Worm (Caenorhabditis elegans) whole organism, L3 larva: ENCODE results near the gene C18A11.4.

ENCODE experiments used
- R02D3.7 ChIP-seq: fragments of 150-350 bp; optimal IDR thresholded peaks from 2 replicates; lab custom pipeline; 2014; ENCODE audit warnings: missing biosample characterization, missing genetic modification characterization
- aly-2 ChIP-seq: fragments of 150-350 bp; optimal IDR thresholded peaks from 2 replicates; lab custom pipeline; 2014; ENCODE audit warnings: missing biosample characterization, missing genetic modification characterization
- ceh-28 ChIP-seq: fragments of 150-350 bp; optimal IDR thresholded peaks from 2 replicates; lab custom pipeline; 2014; ENCODE audit warnings: missing biosample characterization, missing genetic modification reagents, missing genetic modification characterization
- ceh-82 ChIP-seq: fragments of 150-350 bp; optimal IDR thresholded peaks from 2 replicates; lab custom pipeline; 2014; ENCODE audit warnings: missing biosample characterization, missing genetic modification characterization
- ceh-9 ChIP-seq: sonication (generic microtip); optimal IDR thresholded peaks from 2 replicates; lab custom pipeline; 2018; ENCODE audit warnings: missing biosample characterization, missing genetic modification characterization
- egl-27 ChIP-seq: sonication (generic microtip); optimal IDR thresholded peaks from 4 replicates; lab custom pipeline; 2017; ENCODE audit warnings: missing biosample characterization, missing genetic modification reagents, missing genetic modification characterization
- elt-1 ChIP-seq: fragments of 150-350 bp; optimal IDR thresholded peaks from 2 replicates; lab custom pipeline; 2014; ENCODE audit warnings: missing biosample characterization, missing genetic modification characterization
- elt-2 ChIP-seq: sonication (generic microtip); optimal IDR thresholded peaks from 2 replicates; lab custom pipeline; 2016; ENCODE audit warnings: missing genetic modification reagents, mild to moderate bottlenecking, missing genetic modification characterization, missing compliant biosample characterization
- elt-3 ChIP-seq, 3 experiments: fragments of 150-350 bp in 1 of 3; sonication (generic microtip) in 2 of 3; optimal IDR thresholded peaks; 2 replicates in 2 of 3; 4 replicates in 1 of 3; lab custom pipeline; 2014 to 2017; ENCODE audit warnings: missing biosample characterization in 3 of 3, missing genetic modification characterization in 3 of 3
- eor-1 ChIP-seq, 2 experiments: fragments of 150-350 bp; optimal IDR thresholded peaks; 2 replicates each; lab custom pipeline; 2014 to 2018; ENCODE audit warnings: missing biosample characterization in 2 of 2, missing genetic modification characterization in 2 of 2
- fkh-2 ChIP-seq: fragments of 150-350 bp; optimal IDR thresholded peaks from 2 replicates; lab custom pipeline; 2014; ENCODE audit warnings: missing biosample characterization, missing genetic modification reagents, missing genetic modification characterization
- fos-1 ChIP-seq: fragments of 150-350 bp; optimal IDR thresholded peaks from 2 replicates; lab custom pipeline; 2014; ENCODE audit warnings: missing biosample characterization, missing genetic modification characterization
- hmg-11 ChIP-seq: sonication (generic microtip); optimal IDR thresholded peaks from 2 replicates; lab custom pipeline; 2016; ENCODE audit warnings: missing genetic modification characterization, missing compliant biosample characterization
- jun-1 ChIP-seq: fragments of 150-350 bp; optimal IDR thresholded peaks from 2 replicates; lab custom pipeline; 2014; ENCODE audit warnings: missing biosample characterization, missing genetic modification reagents, missing genetic modification characterization
- lin-15B ChIP-seq: fragments of 150-350 bp; optimal IDR thresholded peaks from 2 replicates; lab custom pipeline; 2014; ENCODE audit warnings: missing biosample characterization, missing genetic modification characterization
- lin-39 ChIP-seq: fragments of 150-350 bp; optimal IDR thresholded peaks from 2 replicates; lab custom pipeline; 2018; ENCODE audit warnings: missing biosample characterization, missing genetic modification reagents, missing genetic modification characterization
- lsy-12 ChIP-seq: sonication (generic microtip); optimal IDR thresholded peaks from 2 replicates; lab custom pipeline; 2016; ENCODE audit warnings: mild to moderate bottlenecking, missing genetic modification characterization, missing compliant biosample characterization
- nfya-1 ChIP-seq: sonication (generic microtip); optimal IDR thresholded peaks from 2 replicates; lab custom pipeline; 2017; ENCODE audit warnings: missing genetic modification characterization, mild to moderate bottlenecking, missing compliant biosample characterization, antibody characterized with exemption, moderate library complexity; ENCODE audit not compliant: insufficient read depth
- nhr-11 ChIP-seq: fragments of 150-350 bp; optimal IDR thresholded peaks from 2 replicates; lab custom pipeline; 2014; ENCODE audit warnings: missing biosample characterization, missing genetic modification characterization
- nhr-12 ChIP-seq: fragments of 150-350 bp; optimal IDR thresholded peaks from 2 replicates; lab custom pipeline; 2014; ENCODE audit warnings: missing biosample characterization, missing genetic modification characterization
- nhr-23 ChIP-seq: fragments of 150-350 bp; optimal IDR thresholded peaks from 2 replicates; lab custom pipeline; 2014; ENCODE audit warnings: missing biosample characterization, missing genetic modification reagents, missing genetic modification characterization
- nhr-237 ChIP-seq: fragments of 150-350 bp; optimal IDR thresholded peaks from 2 replicates; lab custom pipeline; 2014; ENCODE audit warnings: missing biosample characterization, missing genetic modification characterization
- nhr-25 ChIP-seq: sonication (generic microtip); optimal IDR thresholded peaks from 2 replicates; lab custom pipeline; 2017; ENCODE audit warnings: missing biosample characterization, missing genetic modification characterization
- nhr-43 ChIP-seq: sonication (generic microtip); optimal IDR thresholded peaks from 2 replicates; lab custom pipeline; 2016; ENCODE audit warnings: mild to moderate bottlenecking, missing genetic modification characterization, missing compliant biosample characterization; ENCODE audit not compliant: poor library complexity, severe bottlenecking
- nhr-67 ChIP-seq: fragments of 150-350 bp; optimal IDR thresholded peaks from 2 replicates; lab custom pipeline; 2014; ENCODE audit warnings: missing biosample characterization, missing genetic modification characterization
- nhr-76 ChIP-seq: fragments of 150-350 bp; sonication (generic microtip); optimal IDR thresholded peaks from 5 replicates; lab custom pipeline; 2014; ENCODE audit warnings: missing biosample characterization, missing genetic modification characterization
- nhr-77 ChIP-seq: fragments of 150-350 bp; optimal IDR thresholded peaks from 2 replicates; lab custom pipeline; 2014; ENCODE audit warnings: missing biosample characterization, missing genetic modification characterization
- pha-4 ChIP-seq: fragments of 150-350 bp; optimal IDR thresholded peaks from 2 replicates; lab custom pipeline; 2014; ENCODE audit warnings: missing biosample characterization, missing genetic modification reagents, missing genetic modification characterization
- pqm-1 ChIP-seq: fragments of 150-350 bp; optimal IDR thresholded peaks from 2 replicates; lab custom pipeline; 2017; ENCODE audit warnings: missing biosample characterization, missing genetic modification characterization, inconsistent platforms
- sea-2 ChIP-seq: fragments of 150-350 bp; sonication (generic microtip); optimal IDR thresholded peaks from 4 replicates; lab custom pipeline; 2014; ENCODE audit warnings: missing biosample characterization, missing genetic modification reagents, missing genetic modification characterization
- skn-1 ChIP-seq: fragments of 150-350 bp; optimal IDR thresholded peaks from 2 replicates; lab custom pipeline; 2014; ENCODE audit warnings: missing biosample characterization, missing genetic modification characterization
- snpc-4 ChIP-seq: fragments of 150-350 bp; optimal IDR thresholded peaks from 2 replicates; lab custom pipeline; 2014; ENCODE audit warnings: missing biosample characterization, missing genetic modification characterization
- tbx-2 ChIP-seq: sonication (generic microtip); optimal IDR thresholded peaks from 2 replicates; lab custom pipeline; 2016; ENCODE audit warnings: mild to moderate bottlenecking, missing genetic modification characterization, missing compliant biosample characterization
- unc-39 ChIP-seq: sonication (generic microtip); optimal IDR thresholded peaks from 4 replicates; lab custom pipeline; 2017; ENCODE audit warnings: missing biosample characterization, missing genetic modification characterization
- unc-62 ChIP-seq: fragments of 150-350 bp; sonication (generic microtip); optimal IDR thresholded peaks from 4 replicates; lab custom pipeline; 2014; ENCODE audit warnings: missing biosample characterization, missing genetic modification reagents, missing genetic modification characterization
- zag-1 ChIP-seq: fragments of 150-350 bp; optimal IDR thresholded peaks from 2 replicates; lab custom pipeline; 2014; ENCODE audit warnings: missing biosample characterization, missing genetic modification characterization
- ztf-11 ChIP-seq: fragments of 150-350 bp; optimal IDR thresholded peaks from 2 replicates; lab custom pipeline; 2014; ENCODE audit warnings: missing biosample characterization, missing genetic modification characterization
- ztf-4 ChIP-seq: fragments of 150-350 bp; optimal IDR thresholded peaks from 2 replicates; lab custom pipeline; 2014; ENCODE audit warnings: missing biosample characterization, missing genetic modification characterization

The C18A11.4 gene

ce11 chrX:8045152-8045551 is at the start of gene C18A11.4:
C18A11.4 (plus strand) TSS chrX:8045518.
- TF ChIP-seq elt-2 (tag; lab: Kevin White, UChicago), result no peak
- TF ChIP-seq skn-1 (tag; lab: Kevin White, UChicago), result no peak
- no peak for TF ChIP-seq elt-3 (tag; optimal IDR thresholded peaks at IDR 0.05; lab: Kevin White, UChicago)
- peak; percentile 10 for TF ChIP-seq nhr-23

DNA sequence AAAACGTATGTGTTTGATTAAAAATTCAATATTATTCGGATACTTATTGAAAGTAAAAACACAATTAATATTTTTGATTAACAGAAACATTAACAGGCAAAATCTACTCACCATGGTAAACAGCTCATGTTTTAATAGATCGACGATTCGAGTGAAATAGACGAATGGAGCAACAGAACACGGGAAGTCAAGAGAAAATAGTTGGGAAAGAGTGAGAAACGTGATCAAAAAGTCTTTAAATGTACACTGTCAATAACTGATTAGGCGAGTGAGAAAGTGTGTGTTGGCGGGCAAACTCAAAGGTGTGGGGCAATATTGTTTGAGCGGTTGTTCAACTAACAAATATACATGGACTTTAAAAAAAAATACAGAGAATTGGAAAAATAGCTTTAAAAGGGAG is 47.4 kb upstream of the C18A11.4 start, which contains the start of gene sdpn-1:
Gene sdpn-1 (minus strand): TSS at position 262 of the 400 bp plus-strand sequence.
- TF ChIP-seq pha-4 (tag; lab: Kevin White, UChicago), result peak; percentile 72
- peak; percentile 33 for TF ChIP-seq pqm-1
- no peak for TF ChIP-seq nhr-237 (tag; lab: Kevin White, UChicago)
- TF ChIP-seq elt-2 (tag; lab: Kevin White, UChicago), result peak; percentile 44

DNA sequence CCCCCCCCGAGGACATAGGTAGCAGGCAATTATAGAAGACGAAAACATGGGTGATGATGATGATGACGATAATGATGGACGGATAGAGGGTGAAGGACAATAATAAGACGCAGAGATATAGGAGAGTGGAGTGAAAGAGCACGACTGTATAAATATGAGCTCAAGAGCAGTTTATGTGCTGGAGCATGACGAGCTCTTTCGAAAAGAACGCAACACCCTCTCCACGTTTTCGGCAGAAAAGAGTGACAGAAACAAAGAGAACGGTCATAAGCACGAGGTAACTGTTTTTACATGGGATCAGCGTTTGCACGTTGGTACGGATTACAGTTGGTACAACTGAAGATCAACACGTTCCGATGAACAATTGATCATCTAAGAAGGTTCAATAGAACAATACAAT is 46.4 kb upstream of the C18A11.4 start:
- TF ChIP-seq nhr-67, result no peak
- no peak for TF ChIP-seq unc-62 (GFP tag; lab: Kevin White, UChicago)
- TF ChIP-seq nhr-12, result no peak
- no peak for TF ChIP-seq hmg-11
- TF ChIP-seq nhr-77 (tag; lab: Kevin White, UChicago), result no peak

DNA sequence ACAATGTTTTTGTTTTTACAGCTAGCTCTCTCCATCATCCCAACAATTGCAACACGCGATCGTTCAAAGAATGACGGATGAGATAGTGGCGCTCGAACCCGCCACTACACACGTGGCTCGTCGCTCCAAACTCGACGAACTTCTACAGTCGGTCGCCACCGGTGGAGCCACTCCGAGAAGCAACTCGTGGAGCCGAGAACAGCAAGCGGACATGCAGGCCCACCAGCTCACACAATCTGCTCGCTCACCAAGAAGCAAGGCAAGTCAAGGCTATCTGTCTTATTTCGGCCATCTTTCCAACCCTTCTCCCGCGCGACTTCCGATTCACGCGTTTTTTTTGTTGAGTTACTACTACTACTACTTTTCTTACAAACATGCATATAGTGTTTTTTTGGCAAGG is 41.7 kb upstream of the C18A11.4 start, which contains the start of the genes F45E1.1 and F45E1.2:
Gene F45E1.1 (plus strand): TSS at position 20 of the 400 bp plus-strand sequence.
Gene F45E1.2 (plus strand): TSS at position 71 of the 400 bp plus-strand sequence.
- TF ChIP-seq pha-4 (tag; lab: Kevin White, UChicago), result no peak
- TF ChIP-seq lin-39, result peak; percentile 67
- no peak for TF ChIP-seq ceh-82 (tag; lab: Kevin White, UChicago)

- no peak for TF ChIP-seq nhr-12
- no peak for TF ChIP-seq ceh-28 (tag; lab: Kevin White, UChicago)
- TF ChIP-seq pqm-1, result no peak
- TF ChIP-seq ztf-11, result no peak
- no peak for TF ChIP-seq fos-1 (tag; lab: Kevin White, UChicago)
- no peak for TF ChIP-seq eor-1 (tag; optimal IDR thresholded peaks at IDR 0.05; lab: Kevin White, UChicago)
- TF ChIP-seq pha-4 (tag; lab: Kevin White, UChicago), result no peak
- no peak for TF ChIP-seq sea-2 (GFP tag; lab: Kevin White, UChicago)
- TF ChIP-seq elt-2 (tag; lab: Kevin White, UChicago), result no peak
- no peak for TF ChIP-seq nhr-25 (tag; lab: Kevin White, UChicago)
- TF ChIP-seq zag-1 (tag; lab: Kevin White, UChicago), result no peak
- no peak for TF ChIP-seq nhr-77 (tag; lab: Kevin White, UChicago)
- TF ChIP-seq nhr-11 (tag; lab: Kevin White, UChicago), result no peak
- no peak for TF ChIP-seq lin-15B (tag; lab: Kevin White, UChicago)
- no peak for TF ChIP-seq lin-39
- TF ChIP-seq nhr-76, result no peak
- TF ChIP-seq ztf-4 (tag; lab: Kevin White, UChicago), result no peak
- TF ChIP-seq lsy-12 (tag; lab: Kevin White, UChicago), result no peak
- TF ChIP-seq, all 47 proteins: peak for 0
These were observed 40.5 kb upstream of the C18A11.4 start for ce11 chrX:8004845-8005244.

- TF ChIP-seq nhr-23 (no peak), fkh-2 (tag; lab: Kevin White, UChicago) (no peak), nhr-67 (no peak), nhr-76 (no peak), R02D3.7 (tag; lab: Kevin White, UChicago) (no peak), egl-27 (tag; lab: Kevin White, UChicago) (no peak), ceh-9 (tag; lab: Kevin White, UChicago) (no peak), tbx-2 (tag; lab: Kevin White, UChicago) (no peak), unc-39 (tag; lab: Kevin White, UChicago) (no peak), nhr-77 (tag; lab: Kevin White, UChicago) (no peak), jun-1 (tag; lab: Kevin White, UChicago) (no peak), aly-2 (tag; lab: Kevin White, UChicago) (no peak), elt-3 (tag; optimal IDR thresholded peaks at IDR 0.05; lab: Kevin White, UChicago) (no peak), pqm-1 (no peak), nfya-1 (tag; lab: Kevin White, UChicago) (no peak), elt-1 (no peak), nhr-43 (tag; lab: Kevin White, UChicago) (no peak), lsy-12 (tag; lab: Kevin White, UChicago) (no peak), snpc-4 (no peak)
- TF ChIP-seq, all 47 proteins: peak for 0
These were observed 39.4 kb upstream of the C18A11.4 start for ce11 chrX:8005967-8006366.
